Worm (Caenorhabditis elegans): ENCODE results near the gene dmsr-5.
A peak's percentile ranks its signal among the peaks of the same experiment; 100 is the strongest.

The dmsr-5 gene

DNA sequence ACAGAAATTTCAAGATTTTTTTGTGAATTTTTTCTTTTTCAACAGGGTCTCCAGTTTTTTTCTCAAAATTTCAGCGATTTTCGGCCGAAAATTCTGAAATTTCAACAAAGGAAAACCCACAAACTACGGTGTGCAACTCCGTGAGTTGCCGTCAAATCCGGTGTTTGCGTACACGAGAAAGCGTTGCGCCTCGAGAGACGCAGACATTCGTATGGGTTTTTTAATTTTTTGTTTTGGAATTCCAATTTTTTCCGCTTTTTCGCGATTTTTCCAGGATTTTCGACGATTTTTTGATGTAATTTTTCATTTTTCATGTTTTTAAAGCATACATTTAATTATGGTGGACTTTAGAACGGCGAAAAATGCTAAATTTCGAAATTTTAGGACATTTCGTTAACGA, 41.1 kb upstream of the dmsr-5 start:
- TF ChIP-seq nhr-179 (tag; optimal IDR thresholded peaks at IDR 0.05) (no peak), F23B12.7 (tag; optimal IDR thresholded peaks at IDR 0.05; ENCODE audit: insufficient read depth) (peak; percentile 75), mxl-1 (tag; optimal IDR thresholded peaks at IDR 0.05) (no peak), F39B2.1 (GFP tag; IDR thresholded peaks at IDR 0.05) (no peak), athp-1 (tag; optimal IDR thresholded peaks at IDR 0.05) (peak; percentile 27), lsl-1 (GFP tag; optimal IDR thresholded peaks at IDR 0.05) (peak; percentile 89), unc-62 (GFP tag; optimal IDR thresholded peaks at IDR 0.05) (no peak), rec-8 (tag; optimal IDR thresholded peaks at IDR 0.05) (no peak), zfh-2 (GFP tag; conservative IDR thresholded peaks at IDR 0.05) (no peak), B0336.3 (GFP tag; IDR thresholded peaks at IDR 0.05) (peak; percentile 83), attf-3 (GFP tag; conservative IDR thresholded peaks at IDR 0.05) (no peak), attf-5 (GFP tag; optimal IDR thresholded peaks at IDR 0.05) (peak; percentile 34), dpff-1 (tag; optimal IDR thresholded peaks at IDR 0.05) (no peak), ekl-4 (GFP tag; IDR thresholded peaks at IDR 0.05) (no peak; the same call in 1 of the 2 replicates), nfya-2 (GFP tag; IDR thresholded peaks at IDR 0.05) (no peak), snpc-3.4 (tag; optimal IDR thresholded peaks at IDR 0.05) (peak; percentile 90), F33H1.4 (GFP tag; IDR thresholded peaks at IDR 0.05) (peak; percentile 71), egrh-3 (GFP tag; IDR thresholded peaks at IDR 0.05) (no peak), dox-1 (GFP tag; IDR thresholded peaks at IDR 0.05) (peak; percentile 91; the same call in 1 of the 2 replicates), Y53G8AR.9 (GFP tag; conservative IDR thresholded peaks at IDR 0.05) (peak; percentile 90), ceh-27 (GFP tag; optimal IDR thresholded peaks at IDR 0.05) (no peak), attf-6 (GFP tag; IDR thresholded peaks at IDR 0.05) (0 out of 2 replicates have a peak, but pooled peaks have one; percentile 56), bed-2 (GFP tag; IDR thresholded peaks at IDR 0.05) (no peak), C06A6.2 (GFP tag; conservative IDR thresholded peaks at IDR 0.05) (no peak), F22D6.2 (tag; optimal IDR thresholded peaks at IDR 0.05) (no peak), nfya-1 (tag; optimal IDR thresholded peaks at IDR 0.05; ENCODE audit: borderline replicate concordance, insufficient read depth) (no peak), cebp-1 (GFP tag; IDR thresholded peaks at IDR 0.05) (0 out of 2 replicates have a peak, but pooled peaks have one; percentile 26), cebp-1 (tag; optimal IDR thresholded peaks at IDR 0.05) (peak; percentile 69), mcd-1 (GFP tag; IDR thresholded peaks at IDR 0.05) (peak; percentile 86), ceh-100 (GFP tag; IDR thresholded peaks at IDR 0.05) (peak; percentile 81), ets-4 (GFP tag; optimal IDR thresholded peaks at IDR 0.05) (no peak), hmg-1.2 (GFP tag; IDR thresholded peaks at IDR 0.05) (peak; percentile 100), cebp-2 (GFP tag; IDR thresholded peaks at IDR 0.05) (no peak), nhr-27 (tag; optimal IDR thresholded peaks at IDR 0.05) (no peak), fkh-3 (tag; optimal IDR thresholded peaks at IDR 0.05) (no peak), nhr-90 (tag; optimal IDR thresholded peaks at IDR 0.05) (no peak), madf-10 (tag; optimal IDR thresholded peaks at IDR 0.05) (no peak), let-607 (tag; optimal IDR thresholded peaks at IDR 0.05) (no peak), aptf-2 (GFP tag; conservative IDR thresholded peaks at IDR 0.05) (no peak), T07F8.4 (tag; optimal IDR thresholded peaks at IDR 0.05) (no peak), nfyb-1 (GFP tag; IDR thresholded peaks at IDR 0.05) (no peak), F49E8.2 (tag; optimal IDR thresholded peaks at IDR 0.05; ENCODE audit: insufficient read depth) (peak; percentile 75), B0019.2 (GFP tag; conservative IDR thresholded peaks at IDR 0.05) (no peak; the same call in 1 of the 2 replicates), akir-1 (GFP tag; optimal IDR thresholded peaks at IDR 0.05) (no peak), lag-1 (GFP tag; IDR thresholded peaks at IDR 0.05) (no peak), Y56A3A.18 (GFP tag; IDR thresholded peaks at IDR 0.05) (no peak), lin-54 (GFP tag; optimal IDR thresholded peaks at IDR 0.05) (peak; percentile 87), pha-4 (tag; optimal IDR thresholded peaks at IDR 0.05) (no peak)

Data from whole organism, young adult.